Fruit fly (Drosophila melanogaster) whole organism, pupa: ENCODE data around the gene lin-28.
A peak's percentile ranks its signal among the peaks of the same experiment; 100 is the strongest.

Experiments used
- CG10348 ChIP-seq: fragments of 200-800 bp; sonication (Bioruptor generic); IDR thresholded peaks from 2 replicates; pipeline ENCODE4 v1.3.6; 2022; ENCODE audit warnings: missing biosample characterization, missing genetic modification characterization
- CG12605 ChIP-seq: fragments of 200-800 bp; sonication (Bioruptor generic); IDR thresholded peaks from 2 replicates; pipeline ENCODE4 v1.3.6; 2022; ENCODE audit warnings: missing biosample characterization, missing genetic modification characterization
- CG13204 ChIP-seq: fragments of 200-800 bp; sonication (Bioruptor generic); optimal IDR thresholded peaks from 2 replicates; lab custom pipeline; 2018; ENCODE audit warnings: missing biosample characterization, mild to moderate bottlenecking, missing genetic modification characterization, moderate library complexity
- CG14655 ChIP-seq: fragments of 200-800 bp; sonication (Bioruptor generic); optimal IDR thresholded peaks from 3 replicates; lab custom pipeline; 2017; ENCODE audit warnings: mild to moderate bottlenecking, missing biosample characterization, missing genetic modification reagents, missing genetic modification characterization
- CG15710 ChIP-seq: fragments of 200-800 bp; sonication (Bioruptor generic); optimal IDR thresholded peaks from 2 replicates; lab custom pipeline; 2018; ENCODE audit warnings: missing biosample characterization, mild to moderate bottlenecking, missing genetic modification characterization, moderate library complexity
- CG17806 ChIP-seq: fragments of 200-800 bp; sonication (Bioruptor generic); optimal IDR thresholded peaks from 2 replicates; lab custom pipeline; 2018; ENCODE audit warnings: missing biosample characterization, mild to moderate bottlenecking, missing genetic modification characterization, moderate library complexity
- CG32121 ChIP-seq: fragments of 200-800 bp; sonication (Bioruptor generic); IDR thresholded peaks from 2 replicates; pipeline ENCODE4 v1.3.6; 2022; ENCODE audit warnings: missing biosample characterization, missing genetic modification characterization
- CG34367 ChIP-seq: fragments of 200-800 bp; sonication (Bioruptor generic); optimal IDR thresholded peaks from 2 replicates; lab custom pipeline; 2018; ENCODE audit warnings: missing biosample characterization, mild to moderate bottlenecking, missing genetic modification characterization
- CG4496 ChIP-seq: fragments of 200-800 bp; sonication (Bioruptor generic); IDR thresholded peaks from 3 replicates; pipeline ENCODE4 v1.3.6; 2022; ENCODE audit warnings: missing biosample characterization, missing genetic modification characterization
- CG8159 ChIP-seq: fragments of 200-800 bp; sonication (Bioruptor generic); optimal IDR thresholded peaks from 3 replicates; lab custom pipeline; 2018; ENCODE audit warnings: missing biosample characterization, mild to moderate bottlenecking, missing genetic modification characterization, moderate library complexity
- CG8301 ChIP-seq: fragments of 200-800 bp; sonication (Bioruptor generic); optimal IDR thresholded peaks from 2 replicates; lab custom pipeline; 2018; ENCODE audit warnings: missing biosample characterization, mild to moderate bottlenecking, missing genetic modification characterization
- CG9948 ChIP-seq: fragments of 200-800 bp; sonication (Bioruptor generic); optimal IDR thresholded peaks from 2 replicates; lab custom pipeline; 2018; ENCODE audit warnings: missing biosample characterization, mild to moderate bottlenecking, missing genetic modification characterization, moderate library complexity
- D1 ChIP-seq: fragments of 200-800 bp; sonication (Bioruptor generic); optimal IDR thresholded peaks from 2 replicates; lab custom pipeline; 2018; ENCODE audit warnings: missing biosample characterization, mild to moderate bottlenecking, missing genetic modification characterization, moderate library complexity
- EcR ChIP-seq: fragments of 200-800 bp; sonication (Bioruptor generic); optimal IDR thresholded peaks from 3 replicates; lab custom pipeline; 2019; ENCODE audit warnings: missing biosample characterization, missing genetic modification characterization, mild to moderate bottlenecking, moderate library complexity, missing genetic modification reagents
- Ets98B ChIP-seq: fragments of 200-800 bp; sonication (Bioruptor generic); IDR thresholded peaks from 2 replicates; pipeline ENCODE4 v1.3.6; 2022; ENCODE audit warnings: missing biosample characterization, missing genetic modification characterization
- Pif1A ChIP-seq: fragments of 200-800 bp; sonication (Bioruptor generic); optimal IDR thresholded peaks from 3 replicates; lab custom pipeline; 2016; ENCODE audit warnings: missing biosample characterization, missing genetic modification characterization
- Pif1B ChIP-seq: fragments of 200-800 bp; sonication (Bioruptor generic); optimal IDR thresholded peaks from 3 replicates; lab custom pipeline; 2016; ENCODE audit warnings: missing biosample characterization, missing genetic modification characterization
- Snoo ChIP-seq: fragments of 200-800 bp; sonication (Bioruptor generic); optimal IDR thresholded peaks from 3 replicates; lab custom pipeline; 2017; ENCODE audit warnings: missing biosample characterization, mild to moderate bottlenecking, missing genetic modification characterization, inconsistent platforms
- fd96Ca ChIP-seq: fragments of 200-800 bp; sonication (Bioruptor generic); IDR thresholded peaks from 3 replicates; pipeline ENCODE4 v1.3.6; 2022; ENCODE audit warnings: missing biosample characterization, missing genetic modification characterization
- gl ChIP-seq: fragments of 200-800 bp; sonication (Bioruptor generic); optimal IDR thresholded peaks from 2 replicates; lab custom pipeline; 2018; ENCODE audit warnings: missing biosample characterization, mild to moderate bottlenecking, missing genetic modification characterization
- rn ChIP-seq: fragments of 200-800 bp; sonication (Bioruptor generic); IDR thresholded peaks from 2 replicates; pipeline ENCODE4 v1.3.6; 2022; ENCODE audit warnings: missing biosample characterization, missing genetic modification characterization

lin-28 gene

DNA sequence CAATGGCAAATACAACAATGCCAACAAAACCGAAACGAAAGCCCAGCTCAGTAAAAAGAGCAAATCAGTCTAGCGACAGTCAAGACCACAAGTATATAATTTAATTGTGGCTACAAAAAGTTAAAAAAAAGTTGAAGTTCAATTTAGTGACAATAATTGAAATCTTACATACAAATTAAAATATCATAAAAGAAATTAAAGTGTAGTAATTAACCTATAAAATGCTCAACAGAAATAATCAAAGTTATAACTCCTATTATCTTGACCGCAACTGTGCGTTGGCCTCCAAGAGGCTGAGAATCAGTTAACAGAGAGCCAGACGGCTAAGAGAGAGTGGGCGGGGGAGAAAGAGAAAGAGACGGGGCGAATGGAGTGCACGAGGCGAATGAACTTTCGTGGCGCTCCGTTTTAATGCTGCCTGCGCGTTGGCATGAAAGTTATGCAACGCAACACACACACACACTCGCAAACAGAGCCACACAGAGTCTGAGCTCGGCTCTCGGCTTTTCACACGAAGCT, 42.7 kb upstream of the lin-28 start:
- TF ChIP-seq CG8301 (peak; percentile 98), CG17806 (tag; lab: Kevin White, UChicago) (peak; percentile 86), CG12605 (GFP tag; lab: Robert Waterston, UW) (peak; percentile 93), Pif1B (GFP tag; lab: Kevin White, UChicago) (peak; percentile 92), D1 (tag; lab: Kevin White, UChicago) (peak; percentile 48), CG4496 (peak; percentile 93), fd96Ca (GFP tag; lab: Robert Waterston, UW) (no peak; the same call in 2 of the 3 replicates), Pif1A (GFP tag; lab: Kevin White, UChicago) (peak; percentile 92), CG32121 (peak; percentile 91), CG9948 (peak; percentile 82), CG10348 (GFP tag; lab: Robert Waterston, UW) (0 out of 2 replicates have a peak, but pooled peaks have one; percentile 34), gl (tag; lab: Kevin White, UChicago) (no peak), Ets98B (GFP tag; lab: Robert Waterston, UW) (peak; percentile 92), CG15710 (tag; lab: Kevin White, UChicago) (peak; percentile 75), EcR (GFP tag; lab: Kevin White, UChicago) (peak; percentile 97), rn (peak; percentile 73), Snoo (tag; lab: Kevin White, UChicago) (peak; percentile 93), CG14655 (GFP tag; lab: Kevin White, UChicago) (peak; percentile 97), CG8159 (tag; lab: Kevin White, UChicago) (peak; percentile 87), CG34367 (tag; lab: Kevin White, UChicago) (peak; percentile 73), CG13204 (no peak)

- TF ChIP-seq CG8159 (tag; lab: Kevin White, UChicago): no peak
These were observed 38.7 kb upstream of the lin-28 start for dm6 chr3L:5615744-5616143.

DNA sequence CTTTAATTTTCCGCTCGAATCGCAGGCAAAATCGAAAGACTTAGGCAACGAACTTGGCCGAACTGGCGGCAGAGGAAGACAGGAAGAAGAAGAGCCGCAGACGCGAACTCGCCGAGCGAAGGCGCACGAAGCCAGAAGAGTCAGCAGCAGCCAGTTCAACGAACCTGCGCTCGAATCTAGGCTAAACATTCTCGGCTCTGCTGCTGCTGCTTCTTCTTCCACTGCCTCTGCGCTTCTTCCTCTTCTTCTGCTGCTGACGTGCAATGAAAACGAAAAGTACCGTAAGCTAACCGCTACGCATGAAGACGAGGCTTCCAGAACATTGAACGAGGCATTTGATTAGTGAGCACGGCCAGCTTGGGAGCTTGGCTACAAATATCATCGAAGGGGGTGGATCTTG, 38.0 kb upstream of the lin-28 start:
- TF ChIP-seq Ets98B (GFP tag; lab: Robert Waterston, UW) (no peak), CG9948 (no peak), EcR (GFP tag; lab: Kevin White, UChicago) (peak; percentile 88), CG15710 (tag; lab: Kevin White, UChicago) (no peak), Pif1B (GFP tag; lab: Kevin White, UChicago) (no peak), CG4496 (0 out of 3 replicates have a peak, but pooled peaks have one; percentile 24), CG17806 (tag; lab: Kevin White, UChicago) (no peak), Pif1A (GFP tag; lab: Kevin White, UChicago) (no peak), rn (no peak)

dm6 chr3L:5617395-5617794, 37.1 kb upstream of the lin-28 start:
- no peak for TF ChIP-seq Snoo (tag; lab: Kevin White, UChicago)
- TF ChIP-seq CG34367 (tag; lab: Kevin White, UChicago): no peak
- no peak for TF ChIP-seq CG8301
- TF ChIP-seq gl (tag; lab: Kevin White, UChicago): no peak

- TF ChIP-seq CG8301 (peak; percentile 7), CG8159 (tag; lab: Kevin White, UChicago) (no peak), CG12605 (GFP tag; lab: Robert Waterston, UW) (no peak), CG32121 (no peak), rn (no peak), CG13204 (no peak), CG9948 (no peak), CG4496 (0 out of 3 replicates have a peak, but pooled peaks have one; percentile 27), D1 (tag; lab: Kevin White, UChicago) (no peak), CG17806 (tag; lab: Kevin White, UChicago) (no peak), CG34367 (tag; lab: Kevin White, UChicago) (no peak), CG10348 (GFP tag; lab: Robert Waterston, UW) (no peak), Pif1A (GFP tag; lab: Kevin White, UChicago) (no peak), gl (tag; lab: Kevin White, UChicago) (no peak), CG14655 (GFP tag; lab: Kevin White, UChicago) (peak; percentile 1)
These were observed 35.8 kb upstream of the lin-28 start for dm6 chr3L:5618697-5619096.

DNA sequence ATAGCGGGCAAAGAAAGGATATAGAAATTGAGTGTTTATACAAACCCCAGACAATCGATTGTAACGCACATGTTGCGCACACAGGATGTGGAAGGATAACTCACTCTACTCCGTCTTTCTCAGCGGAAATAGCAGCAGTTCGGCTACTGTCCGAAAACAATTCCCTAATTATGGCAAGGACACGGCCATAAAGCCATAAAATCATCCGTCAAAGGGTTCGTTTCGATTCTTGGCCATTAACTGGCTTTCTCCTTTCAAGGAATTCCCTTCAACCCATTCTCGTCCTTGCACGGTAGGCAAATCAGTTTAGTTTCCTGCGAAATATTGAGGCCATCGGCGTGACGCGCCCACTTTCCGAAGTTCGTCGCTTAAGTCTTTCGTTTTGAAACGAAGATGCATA, 33.0 kb upstream of the lin-28 start:
- no peak for TF ChIP-seq CG13204
- no peak for TF ChIP-seq D1 (tag; lab: Kevin White, UChicago)
- no peak for TF ChIP-seq Ets98B (GFP tag; lab: Robert Waterston, UW)
- no peak for TF ChIP-seq CG4496
- TF ChIP-seq CG14655 (GFP tag; lab: Kevin White, UChicago): no peak
- no peak for TF ChIP-seq CG32121
- TF ChIP-seq gl (tag; lab: Kevin White, UChicago): no peak
- TF ChIP-seq rn: no peak
- TF ChIP-seq CG10348 (GFP tag; lab: Robert Waterston, UW): no peak
- TF ChIP-seq CG17806 (tag; lab: Kevin White, UChicago): no peak

- TF ChIP-seq CG8159 (tag; lab: Kevin White, UChicago) (no peak), rn (no peak), EcR (GFP tag; lab: Kevin White, UChicago) (no peak), CG14655 (GFP tag; lab: Kevin White, UChicago) (no peak), Snoo (tag; lab: Kevin White, UChicago) (peak; percentile 37), D1 (tag; lab: Kevin White, UChicago) (no peak), CG32121 (no peak), CG8301 (no peak)
These were observed 32.6 kb upstream of the lin-28 start for dm6 chr3L:5621908-5622307.
